Worm (Caenorhabditis elegans) whole organism, L1 larva: ENCODE data around the gene F16G10.5.

Experiments
- dpl-1 ChIP-seq, 3 experiments: fragments of 150-350 bp in 2 of 3; sonication (generic microtip) in 1 of 3; optimal IDR thresholded peaks; 2 replicates each; lab custom pipeline; 2014 to 2017; ENCODE audit warnings: missing biosample characterization in 3 of 3, missing genetic modification characterization in 3 of 3, missing genetic modification reagents in 3 of 3
- lin-14 ChIP-seq: fragments of 200-800 bp; sonication (Bioruptor generic); optimal IDR thresholded peaks from 2 replicates; lab custom pipeline; 2018; ENCODE audit warnings: mild to moderate bottlenecking, missing genetic modification characterization, moderate library complexity, missing compliant biosample characterization
- nhr-11 ChIP-seq: fragments of 150-350 bp; optimal IDR thresholded peaks from 2 replicates; lab custom pipeline; 2014; ENCODE audit warnings: missing biosample characterization, missing genetic modification characterization
- nhr-12 ChIP-seq: sonication (generic microtip); optimal IDR thresholded peaks from 2 replicates; lab custom pipeline; 2017; ENCODE audit warnings: missing biosample characterization, missing genetic modification characterization
- nhr-76 ChIP-seq: sonication (generic microtip); optimal IDR thresholded peaks from 2 replicates; lab custom pipeline; 2017; ENCODE audit warnings: missing biosample characterization, missing genetic modification characterization
- nhr-90 ChIP-seq: sonication (generic microtip); optimal IDR thresholded peaks from 2 replicates; lab custom pipeline; 2016; ENCODE audit warnings: mild to moderate bottlenecking, missing genetic modification characterization, missing compliant biosample characterization; ENCODE audit not compliant: poor library complexity
- pqm-1 ChIP-seq: sonication (generic microtip); optimal IDR thresholded peaks from 3 replicates; lab custom pipeline; 2017; ENCODE audit warnings: missing biosample characterization, missing genetic modification characterization
- snpc-4 ChIP-seq: fragments of 150-350 bp; optimal IDR thresholded peaks from 2 replicates; lab custom pipeline; 2014; ENCODE audit warnings: missing biosample characterization, missing genetic modification characterization
- swsn-7 ChIP-seq: sonication (generic microtip); optimal IDR thresholded peaks from 2 replicates; lab custom pipeline; 2016; ENCODE audit warnings: missing genetic modification characterization, missing compliant biosample characterization
- tlp-1 ChIP-seq: fragments of 150-350 bp; optimal IDR thresholded peaks from 2 replicates; lab custom pipeline; 2014; ENCODE audit warnings: missing biosample characterization, missing genetic modification characterization
- zag-1 ChIP-seq: fragments of 150-350 bp; optimal IDR thresholded peaks from 2 replicates; lab custom pipeline; 2014; ENCODE audit warnings: missing biosample characterization, missing genetic modification characterization
- ztf-4 ChIP-seq: fragments of 150-350 bp; optimal IDR thresholded peaks from 2 replicates; lab custom pipeline; 2014; ENCODE audit warnings: missing biosample characterization, missing genetic modification characterization

- TF ChIP-seq tlp-1 (tag; lab: Kevin White, UChicago) (no peak), nhr-90 (tag; lab: Kevin White, UChicago) (no peak), pqm-1 (tag; lab: Kevin White, UChicago) (no peak), nhr-12 (tag; lab: Kevin White, UChicago) (no peak), nhr-76 (no peak), dpl-1 (GFP tag; optimal IDR thresholded peaks at IDR 0.05; lab: Kevin White, UChicago) (no peak), zag-1 (tag; lab: Kevin White, UChicago) (no peak), ztf-4 (tag; lab: Kevin White, UChicago) (no peak), swsn-7 (tag; lab: Kevin White, UChicago) (no peak), snpc-4 (tag; lab: Kevin White, UChicago) (no peak), lin-14 (no peak), nhr-11 (tag; lab: Kevin White, UChicago) (no peak)
These were observed 7.9 kb downstream of the F16G10.5 start, which contains the start of gene F16G10.2 for ce11 chrII:2374973-2375372.
